Worm (Caenorhabditis elegans): Measurements from ENCODE around the gene tald-1.

The tald-1 gene

ce11 chrIV:4437825-4438224 lies 51.4 kb downstream of the tald-1 start (continued):
- TF ChIP-seq ztf-11 (tag; optimal IDR thresholded peaks at IDR 0.05) (no peak), snpc-4 (tag; optimal IDR thresholded peaks at IDR 0.05) (no peak), lin-13 (GFP tag; optimal IDR thresholded peaks at IDR 0.05) (no peak), nhr-85 (tag) (peak; percentile 73), efl-1 (optimal IDR thresholded peaks at IDR 0.05) (no peak), efl-1 (GFP tag; optimal IDR thresholded peaks at IDR 0.05 in 1 of 2) (no peak), vab-15 (tag; optimal IDR thresholded peaks at IDR 0.05) (no peak), nhr-12 (tag; optimal IDR thresholded peaks at IDR 0.05) (no peak), nhr-19 (GFP tag; conservative IDR thresholded peaks at IDR 0.05) (no peak), nhr-47 (tag; optimal IDR thresholded peaks at IDR 0.05) (no peak), ceh-90 (tag; optimal IDR thresholded peaks at IDR 0.05) (no peak)

Measured in whole organism, L1 larva.